Worm (Caenorhabditis elegans): Measurements from ENCODE around the gene tsfm-1.

tsfm-1 gene

DNA sequence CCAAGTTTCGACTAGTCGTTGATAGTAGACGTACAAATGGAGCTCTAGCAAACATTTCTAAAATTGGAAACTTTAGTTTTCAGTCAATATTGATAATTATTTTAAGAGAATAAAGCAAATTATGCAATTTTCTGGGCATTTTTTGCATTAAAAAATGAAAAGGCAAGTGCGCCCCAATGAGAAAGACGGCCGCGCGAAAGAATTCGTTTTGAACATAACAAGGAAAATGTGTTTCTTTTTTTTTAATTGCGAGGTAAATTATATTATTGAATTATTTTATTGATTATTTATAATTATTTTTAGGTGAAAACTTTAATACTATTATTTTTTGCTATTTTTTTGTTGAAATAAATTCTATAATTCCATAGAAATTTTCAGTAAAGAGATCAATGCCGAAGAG is at the start of gene tsfm-1, which contains the start of gene capg-2:
Gene tsfm-1 (minus strand): TSS at position 57 of the 400 bp plus-strand sequence.
Gene capg-2 (plus strand): TSS at position 379 of the 400 bp plus-strand sequence.
- TF ChIP-seq M03D4.4 (tag; optimal IDR thresholded peaks at IDR 0.05) (no peak), sem-2 (GFP tag; optimal IDR thresholded peaks at IDR 0.05) (no peak), ztf-11 (tag; optimal IDR thresholded peaks at IDR 0.05) (no peak), zip-8 (tag; optimal IDR thresholded peaks at IDR 0.05) (no peak), nhr-76 (tag; optimal IDR thresholded peaks at IDR 0.05) (no peak)

DNA sequence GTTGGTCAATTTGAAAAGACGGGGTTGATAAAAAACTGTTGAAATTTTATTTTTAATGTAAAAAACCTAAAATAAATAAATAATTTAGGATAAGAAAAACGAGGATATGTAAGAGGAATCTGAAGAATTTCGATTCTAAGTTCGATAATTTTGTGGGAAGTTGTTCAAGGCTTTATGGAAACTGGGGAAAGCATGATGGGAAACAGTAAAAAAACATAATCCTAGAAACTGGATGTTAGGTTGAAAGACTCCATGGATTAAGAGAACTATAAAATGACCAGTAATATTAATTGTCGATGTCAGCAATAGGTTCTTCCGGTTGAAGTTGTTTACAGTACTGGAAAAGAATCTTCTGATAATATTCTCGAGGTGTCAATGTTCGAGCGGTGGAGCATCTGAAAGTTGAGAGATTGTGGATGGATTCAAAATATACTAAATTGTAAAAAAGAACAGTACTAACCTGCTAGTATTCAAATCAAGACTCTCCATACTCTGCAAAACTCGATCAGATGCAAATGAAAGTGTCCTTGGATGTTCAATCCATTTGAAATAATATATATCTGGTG is 49.0 kb upstream of the tsfm-1 start:
- TF ChIP-seq pha-4 (tag; optimal IDR thresholded peaks at IDR 0.05) (no peak), lsy-2 (tag; optimal IDR thresholded peaks at IDR 0.05) (no peak), cnd-1 (tag; optimal IDR thresholded peaks at IDR 0.05) (no peak), ceh-43 (GFP tag; optimal IDR thresholded peaks at IDR 0.05) (no peak), elt-3 (tag; optimal IDR thresholded peaks at IDR 0.05) (no peak), unc-62 (GFP tag; optimal IDR thresholded peaks at IDR 0.05) (no peak), lin-32 (GFP tag; optimal IDR thresholded peaks at IDR 0.05) (no peak), flh-1 (GFP tag; optimal IDR thresholded peaks at IDR 0.05) (no peak), sptf-1 (tag; optimal IDR thresholded peaks at IDR 0.05) (no peak), mab-5 (tag; optimal IDR thresholded peaks at IDR 0.05) (no peak), bed-3 (GFP tag; optimal IDR thresholded peaks at IDR 0.05) (no peak), nhr-76 (tag; optimal IDR thresholded peaks at IDR 0.05) (no peak), elt-1 (tag; optimal IDR thresholded peaks at IDR 0.05; ENCODE audit: borderline replicate concordance, insufficient read depth) (no peak), drap-1 (GFP tag; optimal IDR thresholded peaks at IDR 0.05) (no peak), blmp-1 (tag; optimal IDR thresholded peaks at IDR 0.05) (no peak), nhr-2 (tag; optimal IDR thresholded peaks at IDR 0.05) (no peak), ces-1 (GFP tag; optimal IDR thresholded peaks at IDR 0.05) (no peak), ham-2 (GFP tag; optimal IDR thresholded peaks at IDR 0.05) (no peak), unc-39 (tag; optimal IDR thresholded peaks at IDR 0.05) (no peak), M03D4.4 (tag; optimal IDR thresholded peaks at IDR 0.05) (no peak)

ce11 chrV:12317894-12318553 is 46.7 kb upstream of the tsfm-1 start, which contains the start of the genes R04F11.5 and R04F11.2:
TSS of gene R04F11.5 (minus strand) at chrV:12318019.
TSS of gene R04F11.2 (plus strand) at chrV:12318381.
- TF ChIP-seq ztf-11 (tag; optimal IDR thresholded peaks at IDR 0.05) (no peak), ham-2 (GFP tag; optimal IDR thresholded peaks at IDR 0.05) (no peak), lsy-2 (tag; optimal IDR thresholded peaks at IDR 0.05) (peak; percentile 98), nhr-2 (tag; optimal IDR thresholded peaks at IDR 0.05) (no peak), nhr-237 (tag; optimal IDR thresholded peaks at IDR 0.05) (peak; percentile 79), sptf-1 (tag; optimal IDR thresholded peaks at IDR 0.05) (peak; percentile 3), ceh-43 (GFP tag; optimal IDR thresholded peaks at IDR 0.05) (no peak), blmp-1 (tag; optimal IDR thresholded peaks at IDR 0.05) (no peak), drap-1 (GFP tag; optimal IDR thresholded peaks at IDR 0.05) (no peak), elt-3 (tag; optimal IDR thresholded peaks at IDR 0.05) (no peak), lin-13 (tag; optimal IDR thresholded peaks at IDR 0.05) (peak; percentile 55), mls-2 (tag; optimal IDR thresholded peaks at IDR 0.05) (no peak), unc-120 (tag; optimal IDR thresholded peaks at IDR 0.05; ENCODE audit: poor library complexity, severe bottlenecking) (no peak), M03D4.4 (tag; optimal IDR thresholded peaks at IDR 0.05) (no peak), mab-5 (tag; optimal IDR thresholded peaks at IDR 0.05) (no peak), lin-32 (GFP tag; optimal IDR thresholded peaks at IDR 0.05) (no peak), flh-1 (GFP tag; optimal IDR thresholded peaks at IDR 0.05) (no peak), mep-1 (tag; optimal IDR thresholded peaks at IDR 0.05) (peak; percentile 90), zip-8 (tag; optimal IDR thresholded peaks at IDR 0.05) (no peak), pha-4 (tag; optimal IDR thresholded peaks at IDR 0.05) (peak; percentile 69), snpc-4 (tag; optimal IDR thresholded peaks at IDR 0.05) (no peak), ceh-83 (GFP tag; optimal IDR thresholded peaks at IDR 0.05) (no peak), sem-2 (GFP tag; optimal IDR thresholded peaks at IDR 0.05) (no peak), elt-1 (tag; optimal IDR thresholded peaks at IDR 0.05; ENCODE audit: borderline replicate concordance, insufficient read depth) (no peak), unc-39 (tag; optimal IDR thresholded peaks at IDR 0.05) (no peak), nhr-76 (tag; optimal IDR thresholded peaks at IDR 0.05) (no peak), cnd-1 (tag; optimal IDR thresholded peaks at IDR 0.05) (no peak), nhr-28 (tag; optimal IDR thresholded peaks at IDR 0.05) (no peak), unc-62 (GFP tag; optimal IDR thresholded peaks at IDR 0.05) (peak; percentile 31), bed-3 (GFP tag; optimal IDR thresholded peaks at IDR 0.05) (no peak), nhr-12 (tag; optimal IDR thresholded peaks at IDR 0.05) (no peak), ces-1 (GFP tag; optimal IDR thresholded peaks at IDR 0.05) (peak; percentile 52), ceh-39 (tag; optimal IDR thresholded peaks at IDR 0.05) (peak; percentile 41), hlh-1 (tag; optimal IDR thresholded peaks at IDR 0.05) (peak; percentile 47), tbx-8 (GFP tag; optimal IDR thresholded peaks at IDR 0.05) (no peak)
